Worm (Caenorhabditis elegans): ENCODE data around the gene fbxb-81.

ce11 chrIII:145078-145477 lies 4.1 kb upstream of the fbxb-81 start, which contains the start of the genes T17A3.12 and fbxb-83:
- TF ChIP-seq hmbx-1 (tag; optimal IDR thresholded peaks at IDR 0.05) = no peak
- no peak for TF ChIP-seq ets-7 (tag; optimal IDR thresholded peaks at IDR 0.05)
- no peak for TF ChIP-seq tra-4 (tag; optimal IDR thresholded peaks at IDR 0.05)
- TF ChIP-seq tbx-11 (GFP tag; IDR thresholded peaks at IDR 0.05) = no peak
- no peak for TF ChIP-seq tbx-37 (GFP tag; conservative IDR thresholded peaks at IDR 0.05)
- TF ChIP-seq ama-1 (optimal IDR thresholded peaks at IDR 0.05) = no peak
- no peak for TF ChIP-seq flt-1 (GFP tag; IDR thresholded peaks at IDR 0.05)
- no peak for TF ChIP-seq hmg-4 (GFP tag; optimal IDR thresholded peaks at IDR 0.05)
- no peak for TF ChIP-seq F13C5.2 (tag; optimal IDR thresholded peaks at IDR 0.05)
